Worm (Caenorhabditis elegans) whole organism, L2 larva: ENCODE data around the gene C16A3.2.

Experiments
- C34F6.9 ChIP-seq: fragments of 150-350 bp; optimal IDR thresholded peaks from 2 replicates; lab custom pipeline; 2014; ENCODE audit warnings: missing biosample characterization, missing genetic modification characterization
- F13H6.1 ChIP-seq: sonication (generic microtip); optimal IDR thresholded peaks from 2 replicates; lab custom pipeline; 2016; ENCODE audit warnings: missing genetic modification characterization, missing compliant biosample characterization
- Y55F3AM.14 ChIP-seq: fragments of 200-800 bp; sonication (Bioruptor generic); optimal IDR thresholded peaks from 2 replicates; lab custom pipeline; 2018; ENCODE audit warnings: mild to moderate bottlenecking, missing genetic modification characterization, missing compliant biosample characterization
- ama-1 ChIP-seq: fragments of 150-350 bp; optimal IDR thresholded peaks from 2 replicates; lab custom pipeline; 2018; ENCODE audit warnings: inconsistent platforms
- blmp-1 ChIP-seq: sonication (generic microtip); optimal IDR thresholded peaks from 2 replicates; lab custom pipeline; 2017; ENCODE audit warnings: missing genetic modification characterization, mild to moderate bottlenecking, missing compliant biosample characterization, antibody characterized with exemption, moderate library complexity; ENCODE audit not compliant: insufficient read depth
- ceh-16 ChIP-seq: fragments of 150-350 bp; optimal IDR thresholded peaks from 2 replicates; lab custom pipeline; 2014; ENCODE audit warnings: missing biosample characterization, missing genetic modification characterization
- crh-2 ChIP-seq: sonication (generic microtip); optimal IDR thresholded peaks from 2 replicates; lab custom pipeline; 2017; ENCODE audit warnings: missing biosample characterization, missing genetic modification characterization
- dmd-4 ChIP-seq: sonication (generic microtip); optimal IDR thresholded peaks from 2 replicates; lab custom pipeline; 2017; ENCODE audit warnings: missing biosample characterization, missing genetic modification characterization
- egl-27 ChIP-seq: sonication (generic microtip); optimal IDR thresholded peaks from 3 replicates; lab custom pipeline; 2017; ENCODE audit warnings: missing biosample characterization, missing genetic modification reagents, missing genetic modification characterization
- elt-1 ChIP-seq: fragments of 150-350 bp; optimal IDR thresholded peaks from 2 replicates; lab custom pipeline; 2014; ENCODE audit warnings: missing biosample characterization, missing genetic modification characterization
- fos-1 ChIP-seq: fragments of 150-350 bp; optimal IDR thresholded peaks from 2 replicates; lab custom pipeline; 2014; ENCODE audit warnings: missing biosample characterization, missing genetic modification characterization
- gmeb-1 ChIP-seq: fragments of 150-350 bp; optimal IDR thresholded peaks from 2 replicates; lab custom pipeline; 2014; ENCODE audit warnings: missing biosample characterization, missing genetic modification characterization
- lin-11 ChIP-seq: fragments of 150-350 bp; sonication (generic microtip); optimal IDR thresholded peaks from 2 replicates; lab custom pipeline; 2014; ENCODE audit warnings: missing biosample characterization, missing genetic modification characterization, inconsistent platforms, mixed read lengths
- lin-13 ChIP-seq: fragments of 150-350 bp; optimal IDR thresholded peaks from 2 replicates; lab custom pipeline; 2014; ENCODE audit warnings: missing biosample characterization, missing genetic modification reagents, missing genetic modification characterization
- lin-39 ChIP-seq: fragments of 150-350 bp; optimal IDR thresholded peaks from 2 replicates; lab custom pipeline; 2014; ENCODE audit warnings: missing biosample characterization, missing genetic modification reagents, missing genetic modification characterization
- lsy-2 ChIP-seq, 2 experiments: fragments of 150-350 bp in 1 of 2; sonication (generic microtip) in 1 of 2; optimal IDR thresholded peaks; 2 replicates each; lab custom pipeline; 2014 to 2017; ENCODE audit warnings: missing biosample characterization in 2 of 2, missing genetic modification characterization in 2 of 2
- mab-5 ChIP-seq: fragments of 150-350 bp; optimal IDR thresholded peaks from 2 replicates; lab custom pipeline; 2014; ENCODE audit warnings: missing biosample characterization, missing genetic modification characterization
- mbf-1 ChIP-seq: sonication (generic microtip); optimal IDR thresholded peaks from 2 replicates; lab custom pipeline; 2017; ENCODE audit warnings: missing biosample characterization, missing genetic modification characterization
- mdl-1 ChIP-seq, 2 experiments: fragments of 150-350 bp in 1 of 2; sonication (generic microtip) in 1 of 2; optimal IDR thresholded peaks; 2 replicates each; lab custom pipeline; 2017; ENCODE audit warnings: missing biosample characterization in 2 of 2, missing genetic modification characterization in 2 of 2
- nhr-10 ChIP-seq: sonication (generic microtip); optimal IDR thresholded peaks from 2 replicates; lab custom pipeline; 2017; ENCODE audit warnings: missing biosample characterization, missing genetic modification characterization
- nhr-11 ChIP-seq: fragments of 150-350 bp; optimal IDR thresholded peaks from 2 replicates; lab custom pipeline; 2014; ENCODE audit warnings: missing biosample characterization, missing genetic modification characterization
- nhr-12 ChIP-seq: fragments of 150-350 bp; optimal IDR thresholded peaks from 2 replicates; lab custom pipeline; 2014; ENCODE audit warnings: missing biosample characterization, missing genetic modification characterization
- nhr-129 ChIP-seq: fragments of 150-350 bp; optimal IDR thresholded peaks from 2 replicates; lab custom pipeline; 2014; ENCODE audit warnings: missing biosample characterization, missing genetic modification characterization
- nhr-21 ChIP-seq: fragments of 150-350 bp; optimal IDR thresholded peaks from 2 replicates; lab custom pipeline; 2014; ENCODE audit warnings: missing biosample characterization, missing genetic modification characterization
- nhr-23 ChIP-seq: fragments of 150-350 bp; optimal IDR thresholded peaks from 2 replicates; lab custom pipeline; 2014; ENCODE audit warnings: missing biosample characterization, missing genetic modification reagents, missing genetic modification characterization
- nhr-25 ChIP-seq: fragments of 150-350 bp; sonication (generic microtip); optimal IDR thresholded peaks from 3 replicates; lab custom pipeline; 2014; ENCODE audit warnings: missing biosample characterization, missing genetic modification characterization
- nhr-6 ChIP-seq: fragments of 150-350 bp; optimal IDR thresholded peaks from 2 replicates; lab custom pipeline; 2014; ENCODE audit warnings: missing biosample characterization, missing genetic modification characterization
- sem-4 ChIP-seq: fragments of 150-350 bp; optimal IDR thresholded peaks from 2 replicates; lab custom pipeline; 2014; ENCODE audit warnings: missing biosample characterization, missing genetic modification reagents, missing genetic modification characterization
- skn-1 ChIP-seq: sonication (generic microtip); optimal IDR thresholded peaks from 2 replicates; lab custom pipeline; 2017; ENCODE audit warnings: missing biosample characterization, missing genetic modification characterization
- sma-3 ChIP-seq: sonication (generic microtip); optimal IDR thresholded peaks from 2 replicates; lab custom pipeline; 2016; ENCODE audit warnings: missing genetic modification reagents, missing genetic modification characterization, missing compliant biosample characterization
- sma-9 ChIP-seq, 2 experiments: fragments of 150-350 bp in 1 of 2; sonication (generic microtip) in 1 of 2; optimal IDR thresholded peaks; 2 replicates each; lab custom pipeline; 2014 to 2016; ENCODE audit warnings: missing genetic modification characterization in 2 of 2, mild to moderate bottlenecking in 1 of 2, missing biosample characterization in 1 of 2, missing compliant biosample characterization in 1 of 2, missing genetic modification reagents in 1 of 2, moderate library complexity in 1 of 2
- snpc-4 ChIP-seq: fragments of 150-350 bp; optimal IDR thresholded peaks from 2 replicates; lab custom pipeline; 2014; ENCODE audit warnings: missing biosample characterization, missing genetic modification characterization
- unc-39 ChIP-seq: fragments of 150-350 bp; optimal IDR thresholded peaks from 2 replicates; lab custom pipeline; 2014; ENCODE audit warnings: missing biosample characterization, missing genetic modification characterization
- unc-55 ChIP-seq: fragments of 150-350 bp; sonication (generic microtip); optimal IDR thresholded peaks from 3 replicates; lab custom pipeline; 2014; ENCODE audit warnings: missing biosample characterization, missing genetic modification reagents, missing genetic modification characterization
- unc-62 ChIP-seq: fragments of 150-350 bp; optimal IDR thresholded peaks from 2 replicates; lab custom pipeline; 2014; ENCODE audit warnings: missing biosample characterization, missing genetic modification reagents, missing genetic modification characterization
- ztf-4 ChIP-seq: fragments of 150-350 bp; optimal IDR thresholded peaks from 2 replicates; lab custom pipeline; 2014; ENCODE audit warnings: missing biosample characterization, missing genetic modification characterization

Gene C16A3.2

DNA sequence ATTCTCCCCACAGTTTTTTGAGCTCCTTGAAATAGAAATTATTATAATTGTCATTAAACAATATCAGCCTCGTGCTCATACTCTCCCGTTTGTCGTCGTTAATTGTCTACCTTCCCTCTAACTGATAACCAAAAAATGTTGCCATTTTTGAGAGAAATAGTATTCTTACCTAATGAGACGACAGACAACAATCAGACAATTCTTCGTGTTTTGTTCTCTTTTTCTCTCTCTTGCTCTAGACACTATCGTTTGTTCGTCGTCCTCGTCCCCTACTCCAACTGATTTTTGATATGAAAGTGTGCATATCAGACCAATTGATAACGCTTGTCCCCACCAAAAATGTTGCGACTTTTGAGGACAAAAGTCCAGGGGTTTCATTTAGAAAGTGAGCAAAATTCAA is 28.1 kb upstream of the C16A3.2 start:
- no peak for TF ChIP-seq nhr-10 (tag; lab: Kevin White, UChicago)
- TF ChIP-seq fos-1 (tag; lab: Kevin White, UChicago): peak; percentile 78
- TF ChIP-seq crh-2 (tag; lab: Kevin White, UChicago): peak; percentile 53
- TF ChIP-seq nhr-12 (tag; lab: Kevin White, UChicago): no peak
- TF ChIP-seq sma-3 (GFP tag; lab: Kevin White, UChicago): peak; percentile 5
- TF ChIP-seq Y55F3AM.14 (GFP tag; lab: Kevin White, UChicago): no peak
- peak; percentile 58 for TF ChIP-seq skn-1 (tag; lab: Kevin White, UChicago)
- TF ChIP-seq mdl-1 (tag; optimal IDR thresholded peaks at IDR 0.05; lab: Kevin White, UChicago): peak in 1 of 2 experiments; percentile 16
- TF ChIP-seq ama-1: no peak
- TF ChIP-seq mab-5: no peak
- peak; percentile 9 for TF ChIP-seq nhr-129
- peak; percentile 58 for TF ChIP-seq sma-9 (GFP tag; optimal IDR thresholded peaks at IDR 0.05; lab: Kevin White, UChicago)
- TF ChIP-seq sma-9 (tag; optimal IDR thresholded peaks at IDR 0.05; lab: Kevin White, UChicago): no peak
- TF ChIP-seq ztf-4: no peak
- TF ChIP-seq gmeb-1 (tag; lab: Kevin White, UChicago): peak; percentile 29
- TF ChIP-seq F13H6.1 (tag; lab: Kevin White, UChicago): peak; percentile 15
- no peak for TF ChIP-seq elt-1 (tag; lab: Kevin White, UChicago)

DNA sequence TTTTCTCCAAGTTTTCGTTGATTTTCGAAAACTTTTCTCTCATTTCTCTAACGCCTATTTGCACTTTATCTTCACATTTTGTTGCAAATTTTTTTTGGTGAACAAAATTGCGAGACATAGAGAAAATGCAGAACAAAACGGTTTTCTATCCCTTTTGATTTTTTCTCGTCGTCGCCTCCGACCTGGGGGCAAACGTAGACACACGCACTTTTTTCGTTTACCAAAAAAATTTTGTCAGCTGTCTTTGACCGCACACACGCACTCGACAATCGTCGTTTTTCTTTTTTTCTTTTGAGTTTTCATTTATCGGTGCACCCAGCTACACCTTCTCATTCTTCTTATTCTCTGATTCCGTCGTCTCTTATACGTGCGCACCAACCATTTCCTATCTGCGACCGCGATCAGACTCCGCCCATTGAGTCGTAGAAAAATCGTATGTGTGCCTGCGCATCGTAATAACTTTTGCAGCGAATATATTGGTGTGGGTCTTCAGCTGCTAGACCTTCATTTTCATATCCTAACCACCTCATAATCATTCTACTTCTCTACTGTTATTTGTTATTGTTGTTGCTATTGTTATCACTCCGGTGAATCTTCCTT is 27.2 kb upstream of the C16A3.2 start:
- TF ChIP-seq F13H6.1 (tag; lab: Kevin White, UChicago) (peak; percentile 75), gmeb-1 (tag; lab: Kevin White, UChicago) (peak; percentile 42), lsy-2 (tag; optimal IDR thresholded peaks at IDR 0.05; lab: Kevin White, UChicago) (peak; percentile 0 to 60), egl-27 (peak; percentile 85), fos-1 (tag; lab: Kevin White, UChicago) (peak; percentile 75), nhr-129 (peak; percentile 79), unc-55 (GFP tag; lab: Kevin White, UChicago) (peak; percentile 19), ztf-4 (peak; percentile 69), elt-1 (tag; lab: Kevin White, UChicago) (no peak), ama-1 (no peak), skn-1 (tag; lab: Kevin White, UChicago) (no peak), dmd-4 (tag; lab: Kevin White, UChicago) (no peak), sma-9 (GFP tag; optimal IDR thresholded peaks at IDR 0.05; lab: Kevin White, UChicago) (peak; percentile 93), sma-9 (tag; optimal IDR thresholded peaks at IDR 0.05; lab: Kevin White, UChicago) (no peak), mbf-1 (no peak), ceh-16 (tag; lab: Kevin White, UChicago) (peak; percentile 21), nhr-6 (tag; lab: Kevin White, UChicago) (no peak), nhr-21 (tag; lab: Kevin White, UChicago) (peak; percentile 68), C34F6.9 (tag; lab: Kevin White, UChicago) (peak; percentile 60), mdl-1 (tag; optimal IDR thresholded peaks at IDR 0.05; lab: Kevin White, UChicago) (peak in 1 of 2 experiments; percentile 31), lin-13 (GFP tag; lab: Kevin White, UChicago) (no peak), unc-62 (GFP tag; lab: Kevin White, UChicago) (no peak), crh-2 (tag; lab: Kevin White, UChicago) (no peak), blmp-1 (tag; lab: Kevin White, UChicago) (peak; percentile 62), nhr-25 (tag; lab: Kevin White, UChicago) (peak; percentile 59), sma-3 (GFP tag; lab: Kevin White, UChicago) (peak; percentile 58), sem-4 (no peak)

DNA sequence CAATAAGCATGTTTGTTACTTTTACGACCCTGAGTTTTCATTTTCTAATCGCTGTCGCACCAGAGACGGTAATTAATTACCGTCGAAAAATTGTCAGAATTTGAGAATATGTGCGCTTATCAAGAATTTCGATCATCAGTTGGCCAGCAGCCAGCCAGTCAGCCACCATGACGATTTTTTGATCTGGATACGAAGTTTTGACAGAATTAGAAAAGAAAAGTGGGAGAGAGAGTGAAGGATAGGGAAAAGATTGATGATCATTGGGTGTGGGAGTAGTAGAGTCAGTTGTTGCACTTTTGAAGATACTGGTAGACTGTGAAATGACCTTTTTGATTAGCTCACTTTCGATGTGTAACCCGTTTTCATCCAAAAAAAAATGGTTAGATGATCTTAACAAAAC is 25.2 kb upstream of the C16A3.2 start:
- TF ChIP-seq nhr-23 (tag; lab: Kevin White, UChicago): no peak
- TF ChIP-seq unc-62 (GFP tag; lab: Kevin White, UChicago): peak; percentile 7
- TF ChIP-seq nhr-25 (tag; lab: Kevin White, UChicago): peak; percentile 82
- TF ChIP-seq Y55F3AM.14 (GFP tag; lab: Kevin White, UChicago): no peak
- TF ChIP-seq ama-1: peak; percentile 55
- peak; percentile 13 for TF ChIP-seq fos-1 (tag; lab: Kevin White, UChicago)
- peak; percentile 33 for TF ChIP-seq lin-13 (GFP tag; lab: Kevin White, UChicago)
- peak; percentile 67 for TF ChIP-seq egl-27
- TF ChIP-seq mdl-1 (tag; optimal IDR thresholded peaks at IDR 0.05; lab: Kevin White, UChicago): no peak
- TF ChIP-seq skn-1 (tag; lab: Kevin White, UChicago): no peak
- TF ChIP-seq nhr-129: peak; percentile 54
- peak; percentile 55 for TF ChIP-seq sem-4
- TF ChIP-seq unc-39 (tag; lab: Kevin White, UChicago): no peak
- TF ChIP-seq C34F6.9 (tag; lab: Kevin White, UChicago): peak; percentile 15
- TF ChIP-seq snpc-4 (tag; lab: Kevin White, UChicago): no peak
- peak; percentile 46 for TF ChIP-seq nhr-6 (tag; lab: Kevin White, UChicago)
- no peak for TF ChIP-seq ztf-4
- TF ChIP-seq sma-3 (GFP tag; lab: Kevin White, UChicago): peak; percentile 10
- no peak for TF ChIP-seq nhr-11 (tag; lab: Kevin White, UChicago)
- peak; percentile 16 for TF ChIP-seq nhr-21 (tag; lab: Kevin White, UChicago)
- peak; percentile 99 for TF ChIP-seq ceh-16 (tag; lab: Kevin White, UChicago)
- peak; percentile 9 for TF ChIP-seq mab-5
- TF ChIP-seq lin-11 (tag; lab: Kevin White, UChicago): no peak
- peak in 1 of 2 experiments; percentile 28 for TF ChIP-seq lsy-2 (tag; optimal IDR thresholded peaks at IDR 0.05; lab: Kevin White, UChicago)
- TF ChIP-seq F13H6.1 (tag; lab: Kevin White, UChicago): peak; percentile 21
- peak; percentile 97 for TF ChIP-seq blmp-1 (tag; lab: Kevin White, UChicago)
- TF ChIP-seq dmd-4 (tag; lab: Kevin White, UChicago): no peak
- no peak for TF ChIP-seq lin-39 (tag; lab: Kevin White, UChicago)
- TF ChIP-seq sma-9 (GFP tag; optimal IDR thresholded peaks at IDR 0.05; lab: Kevin White, UChicago): peak; percentile 83
- no peak for TF ChIP-seq sma-9 (tag; optimal IDR thresholded peaks at IDR 0.05; lab: Kevin White, UChicago)
- peak; percentile 31 for TF ChIP-seq elt-1 (tag; lab: Kevin White, UChicago)
- no peak for TF ChIP-seq nhr-12 (tag; lab: Kevin White, UChicago)
